Worm (Caenorhabditis elegans) whole organism, L3 larva: ENCODE results near the gene M18.6.
A peak's percentile ranks its signal among the peaks of the same experiment; 100 is the strongest.

Experiments used
- R02D3.7 ChIP-seq: fragments of 150-350 bp; optimal IDR thresholded peaks from 2 replicates; lab custom pipeline; 2014; ENCODE audit warnings: missing biosample characterization, missing genetic modification characterization
- ZK546.5 ChIP-seq: sonication (generic microtip); optimal IDR thresholded peaks from 2 replicates; lab custom pipeline; 2017; ENCODE audit warnings: missing biosample characterization, missing genetic modification characterization
- ama-1 ChIP-seq: fragments of 150-350 bp; optimal IDR thresholded peaks from 2 replicates; lab custom pipeline; 2018
- ceh-16 ChIP-seq: sonication (generic microtip); optimal IDR thresholded peaks from 2 replicates; lab custom pipeline; 2017; ENCODE audit warnings: missing biosample characterization, missing genetic modification characterization
- ceh-28 ChIP-seq: fragments of 150-350 bp; optimal IDR thresholded peaks from 2 replicates; lab custom pipeline; 2014; ENCODE audit warnings: missing biosample characterization, missing genetic modification reagents, missing genetic modification characterization
- ceh-82 ChIP-seq: fragments of 150-350 bp; optimal IDR thresholded peaks from 2 replicates; lab custom pipeline; 2014; ENCODE audit warnings: missing biosample characterization, missing genetic modification characterization
- daf-12 ChIP-seq: fragments of 150-350 bp; optimal IDR thresholded peaks from 2 replicates; lab custom pipeline; 2014; ENCODE audit warnings: missing biosample characterization, missing genetic modification reagents, missing genetic modification characterization
- egl-27 ChIP-seq: sonication (generic microtip); optimal IDR thresholded peaks from 4 replicates; lab custom pipeline; 2017; ENCODE audit warnings: missing biosample characterization, missing genetic modification reagents, missing genetic modification characterization
- eor-1 ChIP-seq, 2 experiments: fragments of 150-350 bp; optimal IDR thresholded peaks; 2 replicates each; lab custom pipeline; 2014 to 2018; ENCODE audit warnings: missing biosample characterization in 2 of 2, missing genetic modification characterization in 2 of 2
- fkh-10 ChIP-seq: sonication (generic microtip); optimal IDR thresholded peaks from 2 replicates; lab custom pipeline; 2017; ENCODE audit warnings: missing biosample characterization, missing genetic modification reagents, missing genetic modification characterization
- fkh-2 ChIP-seq: fragments of 150-350 bp; optimal IDR thresholded peaks from 2 replicates; lab custom pipeline; 2014; ENCODE audit warnings: missing biosample characterization, missing genetic modification reagents, missing genetic modification characterization
- fos-1 ChIP-seq: fragments of 150-350 bp; optimal IDR thresholded peaks from 2 replicates; lab custom pipeline; 2014; ENCODE audit warnings: missing biosample characterization, missing genetic modification characterization
- jun-1 ChIP-seq: fragments of 150-350 bp; optimal IDR thresholded peaks from 2 replicates; lab custom pipeline; 2014; ENCODE audit warnings: missing biosample characterization, missing genetic modification reagents, missing genetic modification characterization
- lin-15B ChIP-seq: fragments of 150-350 bp; optimal IDR thresholded peaks from 2 replicates; lab custom pipeline; 2014; ENCODE audit warnings: missing biosample characterization, missing genetic modification characterization
- lin-39 ChIP-seq: fragments of 150-350 bp; optimal IDR thresholded peaks from 2 replicates; lab custom pipeline; 2018; ENCODE audit warnings: missing biosample characterization, missing genetic modification reagents, missing genetic modification characterization
- lsy-12 ChIP-seq: sonication (generic microtip); optimal IDR thresholded peaks from 2 replicates; lab custom pipeline; 2016; ENCODE audit warnings: mild to moderate bottlenecking, missing genetic modification characterization, missing compliant biosample characterization
- mml-1 ChIP-seq: fragments of 150-350 bp; sonication (generic microtip); optimal IDR thresholded peaks from 3 replicates; lab custom pipeline; 2014; ENCODE audit warnings: missing biosample characterization, missing genetic modification characterization
- nfya-1 ChIP-seq: sonication (generic microtip); optimal IDR thresholded peaks from 2 replicates; lab custom pipeline; 2017; ENCODE audit warnings: missing genetic modification characterization, mild to moderate bottlenecking, missing compliant biosample characterization, antibody characterized with exemption, moderate library complexity; ENCODE audit not compliant: insufficient read depth
- nhr-11 ChIP-seq: fragments of 150-350 bp; optimal IDR thresholded peaks from 2 replicates; lab custom pipeline; 2014; ENCODE audit warnings: missing biosample characterization, missing genetic modification characterization
- nhr-12 ChIP-seq: fragments of 150-350 bp; optimal IDR thresholded peaks from 2 replicates; lab custom pipeline; 2014; ENCODE audit warnings: missing biosample characterization, missing genetic modification characterization
- nhr-23 ChIP-seq: fragments of 150-350 bp; optimal IDR thresholded peaks from 2 replicates; lab custom pipeline; 2014; ENCODE audit warnings: missing biosample characterization, missing genetic modification reagents, missing genetic modification characterization
- nhr-237 ChIP-seq: fragments of 150-350 bp; optimal IDR thresholded peaks from 2 replicates; lab custom pipeline; 2014; ENCODE audit warnings: missing biosample characterization, missing genetic modification characterization
- nhr-25 ChIP-seq: sonication (generic microtip); optimal IDR thresholded peaks from 2 replicates; lab custom pipeline; 2017; ENCODE audit warnings: missing biosample characterization, missing genetic modification characterization
- nhr-28 ChIP-seq: fragments of 150-350 bp; optimal IDR thresholded peaks from 2 replicates; lab custom pipeline; 2014; ENCODE audit warnings: missing biosample characterization, missing genetic modification characterization
- nhr-43 ChIP-seq: sonication (generic microtip); optimal IDR thresholded peaks from 2 replicates; lab custom pipeline; 2016; ENCODE audit warnings: mild to moderate bottlenecking, missing genetic modification characterization, missing compliant biosample characterization; ENCODE audit not compliant: poor library complexity, severe bottlenecking
- nhr-67 ChIP-seq: fragments of 150-350 bp; optimal IDR thresholded peaks from 2 replicates; lab custom pipeline; 2014; ENCODE audit warnings: missing biosample characterization, missing genetic modification characterization
- nhr-76 ChIP-seq: fragments of 150-350 bp; sonication (generic microtip); optimal IDR thresholded peaks from 5 replicates; lab custom pipeline; 2014; ENCODE audit warnings: missing biosample characterization, missing genetic modification characterization
- nhr-77 ChIP-seq: fragments of 150-350 bp; optimal IDR thresholded peaks from 2 replicates; lab custom pipeline; 2014; ENCODE audit warnings: missing biosample characterization, missing genetic modification characterization
- pha-4 ChIP-seq: fragments of 150-350 bp; optimal IDR thresholded peaks from 2 replicates; lab custom pipeline; 2014; ENCODE audit warnings: missing biosample characterization, missing genetic modification reagents, missing genetic modification characterization
- pqm-1 ChIP-seq: fragments of 150-350 bp; optimal IDR thresholded peaks from 2 replicates; lab custom pipeline; 2017; ENCODE audit warnings: missing biosample characterization, missing genetic modification characterization, inconsistent platforms
- skn-1 ChIP-seq: fragments of 150-350 bp; optimal IDR thresholded peaks from 2 replicates; lab custom pipeline; 2014; ENCODE audit warnings: missing biosample characterization, missing genetic modification characterization
- snpc-4 ChIP-seq: fragments of 150-350 bp; optimal IDR thresholded peaks from 2 replicates; lab custom pipeline; 2014; ENCODE audit warnings: missing biosample characterization, missing genetic modification characterization
- zag-1 ChIP-seq: fragments of 150-350 bp; optimal IDR thresholded peaks from 2 replicates; lab custom pipeline; 2014; ENCODE audit warnings: missing biosample characterization, missing genetic modification characterization
- ztf-11 ChIP-seq: fragments of 150-350 bp; optimal IDR thresholded peaks from 2 replicates; lab custom pipeline; 2014; ENCODE audit warnings: missing biosample characterization, missing genetic modification characterization
- ztf-4 ChIP-seq: fragments of 150-350 bp; optimal IDR thresholded peaks from 2 replicates; lab custom pipeline; 2014; ENCODE audit warnings: missing biosample characterization, missing genetic modification characterization

M18.6 gene

DNA sequence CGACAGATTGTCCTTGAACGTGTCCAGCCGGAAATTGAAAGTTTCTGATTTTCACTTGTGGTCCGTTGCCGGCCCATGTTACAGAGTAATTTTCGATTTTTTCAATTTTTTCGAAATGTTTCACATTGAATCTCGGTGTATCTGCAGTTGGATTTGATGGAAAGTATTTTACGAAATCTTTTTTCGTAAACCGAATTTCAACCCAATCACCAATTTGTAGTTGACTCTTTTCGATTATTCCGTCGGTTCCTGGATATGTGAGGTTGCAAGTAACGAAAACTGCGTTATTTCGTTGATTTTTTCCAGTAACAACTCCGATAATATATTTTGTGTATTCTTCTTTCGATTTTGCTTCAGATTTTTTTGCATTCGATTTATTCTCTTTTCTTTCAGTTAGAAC is 28.5 kb downstream of the M18.6 start:
- TF ChIP-seq mml-1 (tag; lab: Kevin White, UChicago) (no peak), nhr-43 (tag; lab: Kevin White, UChicago) (no peak), fkh-2 (tag; lab: Kevin White, UChicago) (no peak), nhr-76 (tag; lab: Kevin White, UChicago) (no peak), nhr-77 (tag; lab: Kevin White, UChicago) (no peak), pha-4 (tag; lab: Kevin White, UChicago) (no peak), lsy-12 (tag; lab: Kevin White, UChicago) (no peak), ceh-16 (tag; lab: Kevin White, UChicago) (no peak), lin-15B (tag; lab: Kevin White, UChicago) (no peak), ZK546.5 (tag; lab: Kevin White, UChicago) (no peak), eor-1 (tag; optimal IDR thresholded peaks at IDR 0.05; lab: Kevin White, UChicago) (no peak)

DNA sequence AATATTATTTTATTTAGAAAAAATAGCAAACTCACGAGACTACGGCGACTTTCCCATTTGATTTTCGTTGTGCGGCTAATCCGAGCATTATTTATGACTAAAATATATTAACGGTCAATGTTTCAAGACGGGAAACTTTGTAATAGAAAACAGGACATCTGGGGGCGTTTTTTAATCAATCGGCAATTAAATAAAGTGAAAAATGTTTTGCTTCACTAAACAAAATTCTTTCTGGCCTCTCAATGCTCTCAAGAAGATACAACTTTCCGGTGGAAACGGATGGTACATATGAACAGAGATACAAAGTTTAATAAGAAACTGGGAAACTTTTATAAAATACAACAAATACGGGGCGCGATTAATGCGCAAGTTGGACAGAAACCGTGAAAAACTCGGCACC is 29.8 kb downstream of the M18.6 start, which contains the start of gene B0001.2:
Gene B0001.2, minus strand, starts transcription at position 101 of the 400 bp plus-strand sequence.
- no peak for TF ChIP-seq ama-1 (lab: Kevin White, UChicago)
- TF ChIP-seq nhr-28 (tag; lab: Kevin White, UChicago) = no peak
- TF ChIP-seq ztf-4 (tag; lab: Kevin White, UChicago) = no peak
- TF ChIP-seq ztf-11 (tag; lab: Kevin White, UChicago) = no peak
- TF ChIP-seq ceh-28 (tag; lab: Kevin White, UChicago) = no peak
- no peak for TF ChIP-seq nhr-12 (tag; lab: Kevin White, UChicago)
- no peak for TF ChIP-seq skn-1 (tag; lab: Kevin White, UChicago)
- no peak for TF ChIP-seq eor-1 (tag; optimal IDR thresholded peaks at IDR 0.05; lab: Kevin White, UChicago)
- TF ChIP-seq snpc-4 (tag; lab: Kevin White, UChicago) = no peak
- no peak for TF ChIP-seq pha-4 (tag; lab: Kevin White, UChicago)

DNA sequence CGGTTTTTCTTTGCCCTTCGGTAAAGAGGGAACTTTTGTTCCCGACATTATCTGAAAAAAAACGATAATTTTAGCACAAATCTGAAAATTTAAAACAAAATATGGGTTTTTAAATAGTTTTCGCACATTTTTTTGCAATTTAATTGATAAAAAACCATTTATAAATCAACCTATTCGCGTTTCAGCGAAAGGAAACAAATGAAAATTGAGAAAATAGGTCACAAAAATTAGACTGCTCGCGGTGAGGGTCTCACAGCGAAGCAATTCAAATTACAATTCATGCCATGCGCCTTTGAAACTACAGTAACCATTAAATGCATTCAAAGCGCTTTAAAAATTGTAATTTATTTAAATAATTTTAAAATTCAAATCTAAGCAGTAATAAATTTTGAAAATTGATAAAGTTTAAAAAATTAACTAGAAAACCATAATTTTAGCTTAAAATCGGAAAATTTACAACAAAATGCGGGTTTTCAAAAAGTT is 33.1 kb downstream of the M18.6 start, which contains the start of gene B0001.7:
Gene B0001.7, minus strand, starts transcription at position 51 of the 483 bp plus-strand sequence.
- TF ChIP-seq nhr-67 (no peak), nhr-11 (tag; lab: Kevin White, UChicago) (no peak), fkh-10 (no peak), ztf-11 (tag; lab: Kevin White, UChicago) (no peak), ceh-82 (no peak), pha-4 (tag; lab: Kevin White, UChicago) (no peak), pqm-1 (no peak), zag-1 (tag; lab: Kevin White, UChicago) (no peak), nhr-77 (tag; lab: Kevin White, UChicago) (no peak), fkh-2 (tag; lab: Kevin White, UChicago) (no peak), nhr-23 (tag; lab: Kevin White, UChicago) (no peak), daf-12 (tag; lab: Kevin White, UChicago) (no peak), lin-39 (tag; lab: Kevin White, UChicago) (no peak)
- TF ChIP-seq, all 47 proteins: peak for 0

DNA sequence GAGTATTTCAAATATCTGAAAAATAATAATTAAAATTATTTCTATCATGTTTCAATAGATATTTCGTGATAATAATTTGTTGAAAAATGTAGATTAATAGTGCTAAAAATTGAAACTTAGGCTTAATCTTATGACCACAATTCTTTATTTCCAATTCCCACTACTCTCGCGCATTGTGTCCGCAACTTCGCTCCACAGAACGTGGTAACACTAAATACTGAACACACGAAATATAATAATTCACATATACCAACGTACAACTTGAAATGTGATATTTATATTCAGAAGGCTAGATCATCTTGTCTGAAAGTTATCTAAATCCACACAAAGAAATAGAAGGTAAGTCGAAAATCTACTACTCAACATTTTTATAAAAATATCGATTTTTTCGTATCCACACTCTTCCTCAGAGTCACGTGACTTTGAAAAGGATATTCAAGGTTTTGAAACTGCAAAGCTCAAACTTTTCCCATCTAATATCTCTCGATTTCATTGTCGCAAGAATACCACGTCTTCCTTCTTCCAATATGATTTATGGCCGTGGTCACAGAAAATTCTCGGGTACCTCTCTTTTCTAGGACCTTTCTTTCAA is 35.6 kb downstream of the M18.6 start, which contains the start of gene eri-12:
Gene eri-12, plus strand, starts transcription at position 197 of the 592 bp plus-strand sequence.
- no peak for TF ChIP-seq nhr-77 (tag; lab: Kevin White, UChicago)
- TF ChIP-seq nhr-237 (tag; lab: Kevin White, UChicago) = no peak
- TF ChIP-seq jun-1 = no peak
- peak; percentile 0 for TF ChIP-seq pha-4 (tag; lab: Kevin White, UChicago)
- no peak for TF ChIP-seq nhr-67

DNA sequence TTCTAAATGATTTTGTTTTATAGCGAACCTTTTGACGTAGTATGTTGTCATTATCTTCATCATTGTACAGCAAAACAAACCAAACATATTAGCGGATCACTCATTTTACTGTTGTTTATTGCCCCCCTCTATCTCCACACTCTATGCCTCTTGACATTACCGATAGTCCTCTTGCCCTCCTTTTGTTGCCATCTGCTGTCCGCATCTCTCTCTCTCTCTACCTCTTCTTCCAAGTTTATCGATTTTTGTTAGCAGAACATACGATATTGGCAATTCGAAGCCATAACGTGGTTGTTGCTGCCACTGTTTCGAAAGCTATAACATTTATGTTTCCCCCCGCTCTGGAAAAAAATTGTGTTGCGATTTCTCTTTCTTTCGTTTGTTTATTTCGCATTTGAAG is 36.8 kb downstream of the M18.6 start:
- TF ChIP-seq pha-4 (tag; lab: Kevin White, UChicago) (no peak), nhr-25 (tag; lab: Kevin White, UChicago) (peak; percentile 7), ceh-28 (tag; lab: Kevin White, UChicago) (peak; percentile 34)

DNA sequence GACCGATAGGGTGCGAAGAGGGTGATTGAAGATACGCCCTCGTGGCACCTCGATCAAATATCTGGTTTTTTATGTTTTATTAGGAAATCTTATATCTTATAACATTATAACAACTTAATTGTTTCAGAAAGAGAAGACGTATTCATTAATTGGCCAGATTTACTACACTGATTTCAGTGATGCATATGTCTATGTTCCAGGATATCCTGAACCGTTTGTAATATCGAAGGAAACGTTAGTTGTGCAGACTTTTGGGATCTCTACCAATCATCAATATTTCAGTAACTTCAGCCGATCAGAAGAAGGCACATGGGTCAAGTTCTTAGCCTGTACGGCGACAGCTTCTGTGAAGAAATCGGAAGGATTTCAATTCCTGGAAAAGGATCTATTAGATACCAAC is 39.3 kb downstream of the M18.6 start:
- no peak for TF ChIP-seq ztf-11 (tag; lab: Kevin White, UChicago)
- no peak for TF ChIP-seq pha-4 (tag; lab: Kevin White, UChicago)
- TF ChIP-seq ceh-28 (tag; lab: Kevin White, UChicago) = no peak
- TF ChIP-seq lin-15B (tag; lab: Kevin White, UChicago) = no peak
- TF ChIP-seq R02D3.7 (tag; lab: Kevin White, UChicago) = no peak
- TF ChIP-seq fos-1 (tag; lab: Kevin White, UChicago) = no peak
- no peak for TF ChIP-seq ama-1 (lab: Kevin White, UChicago)
- no peak for TF ChIP-seq egl-27 (tag; lab: Kevin White, UChicago)
- TF ChIP-seq ceh-82 = no peak
- TF ChIP-seq nfya-1 (tag; lab: Kevin White, UChicago) = no peak
- no peak for TF ChIP-seq nhr-77 (tag; lab: Kevin White, UChicago)
- no peak for TF ChIP-seq lin-39 (tag; lab: Kevin White, UChicago)
- no peak for TF ChIP-seq jun-1
